Fruit fly (Drosophila melanogaster): Measurements from ENCODE around the gene RpS20.

DNA sequence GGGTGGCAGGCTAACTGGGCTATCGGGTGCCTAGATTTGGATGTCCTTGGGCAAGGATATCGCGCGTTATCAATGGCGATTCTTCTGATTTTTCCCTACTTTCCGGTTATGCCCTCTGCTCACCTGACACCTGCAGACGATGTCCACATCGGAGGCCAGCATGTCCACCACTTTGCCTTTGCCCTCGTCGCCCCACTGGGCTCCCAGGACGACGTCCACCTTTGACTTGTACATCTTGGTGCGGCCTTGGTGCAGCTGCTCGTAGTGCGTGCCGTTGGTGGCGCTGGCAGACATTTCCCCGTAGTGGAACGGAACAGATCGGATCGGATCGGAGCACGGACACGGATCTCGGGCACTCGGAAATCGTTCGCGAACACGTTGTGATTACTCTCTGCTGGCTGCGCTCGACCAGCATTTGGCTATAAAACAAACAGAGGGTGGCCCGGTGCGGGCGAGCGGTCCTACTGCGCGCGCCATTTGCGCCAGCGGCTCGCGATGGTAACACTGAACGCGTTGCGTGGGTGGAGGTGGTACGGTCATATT lies 8.2 kb downstream of the RpS20 start, which contains the start of gene Adss:
- no peak for TF ChIP-seq CG8478 (optimal IDR thresholded peaks at IDR 0.05)
- peak; percentile 2 to 8 for TF ChIP-seq CTCF (optimal IDR thresholded peaks at IDR 0.05)

Measured in S2 (cell line).